Worm (Caenorhabditis elegans): ENCODE results near the gene F38B7.10.

DNA sequence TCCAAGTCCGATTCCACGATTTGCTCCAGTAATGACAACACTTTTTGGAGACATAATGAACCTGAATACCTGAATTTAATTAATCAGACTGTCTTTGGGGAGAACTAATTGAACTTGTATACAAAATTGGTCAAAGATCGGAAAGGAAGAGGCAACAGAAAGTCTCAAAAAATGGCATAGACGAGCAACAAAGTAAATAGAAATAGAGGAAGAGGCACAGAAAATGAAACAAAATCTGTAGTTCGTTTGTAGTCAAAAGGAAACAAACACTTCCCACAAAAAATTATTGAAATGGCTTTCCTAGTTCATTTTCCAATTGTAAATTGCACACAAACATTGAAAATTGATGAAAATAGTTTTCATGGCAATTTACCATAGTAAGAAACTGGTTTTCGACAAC is 30.6 kb upstream of the F38B7.10 start, which contains the start of gene C55A6.6:
- TF ChIP-seq ceh-13 (GFP tag; optimal IDR thresholded peaks at IDR 0.05) (no peak), hmg-4 (GFP tag; optimal IDR thresholded peaks at IDR 0.05) (no peak), hnd-1 (tag; optimal IDR thresholded peaks at IDR 0.05) (no peak)

All from whole organism, early embryonic.